Worm (Caenorhabditis elegans) whole organism, late embryonic: ENCODE measurements around the gene gpa-13.
A peak's percentile ranks its signal among the peaks of the same experiment; 100 is the strongest.

ENCODE experiments used
- C08G9.2 ChIP-seq: sonication (generic microtip); optimal IDR thresholded peaks from 2 replicates; lab custom pipeline; 2016; ENCODE audit warnings: mild to moderate bottlenecking, missing genetic modification characterization, moderate library complexity, missing compliant biosample characterization
- C38D4.7 ChIP-seq: fragments of 200-800 bp; sonication (Bioruptor generic); optimal IDR thresholded peaks from 2 replicates; lab custom pipeline; 2018; ENCODE audit warnings: mild to moderate bottlenecking, missing genetic modification characterization, moderate library complexity, missing compliant biosample characterization
- F13H6.1 ChIP-seq: sonication (generic microtip); optimal IDR thresholded peaks from 2 replicates; lab custom pipeline; 2016; ENCODE audit warnings: missing genetic modification characterization, missing compliant biosample characterization
- K02D7.2 ChIP-seq: sonication (generic microtip); optimal IDR thresholded peaks from 2 replicates; lab custom pipeline; 2017; ENCODE audit warnings: mild to moderate bottlenecking, missing genetic modification characterization, missing compliant biosample characterization
- K09A11.1 ChIP-seq: sonication (generic microtip); optimal IDR thresholded peaks from 2 replicates; lab custom pipeline; 2017; ENCODE audit warnings: antibody characterized with exemption, mild to moderate bottlenecking, missing genetic modification characterization, missing compliant biosample characterization; ENCODE audit not compliant: insufficient read depth
- T23F11.4 ChIP-seq: fragments of 200-800 bp; sonication (Bioruptor generic); optimal IDR thresholded peaks from 2 replicates; lab custom pipeline; 2018; ENCODE audit warnings: mild to moderate bottlenecking, missing genetic modification characterization, missing compliant biosample characterization
- ahr-1 ChIP-seq: sonication (generic microtip); optimal IDR thresholded peaks from 2 replicates; lab custom pipeline; 2016; ENCODE audit warnings: missing genetic modification characterization, missing compliant biosample characterization
- ceh-18 ChIP-seq: sonication (generic microtip); optimal IDR thresholded peaks from 2 replicates; lab custom pipeline; 2016; ENCODE audit warnings: missing genetic modification characterization, missing compliant biosample characterization
- ceh-19 ChIP-seq: fragments of 200-800 bp; sonication (Bioruptor generic); optimal IDR thresholded peaks from 2 replicates; lab custom pipeline; 2018; ENCODE audit warnings: mild to moderate bottlenecking, missing genetic modification characterization, missing compliant biosample characterization
- ceh-34 ChIP-seq: sonication (generic microtip); optimal IDR thresholded peaks from 2 replicates; lab custom pipeline; 2016; ENCODE audit warnings: mild to moderate bottlenecking, missing genetic modification characterization, missing compliant biosample characterization
- ceh-45 ChIP-seq: fragments of 200-800 bp; sonication (Bioruptor generic); IDR thresholded peaks from 2 replicates; pipeline ENCODE4 v1.3.6; 2022; ENCODE audit warnings: missing genetic modification reagents, missing genetic modification characterization, missing compliant biosample characterization
- ceh-48 ChIP-seq: sonication (generic microtip); optimal IDR thresholded peaks from 2 replicates; lab custom pipeline; 2016; ENCODE audit warnings: missing genetic modification characterization, inconsistent platforms, missing compliant biosample characterization
- ceh-9 ChIP-seq: sonication (generic microtip); optimal IDR thresholded peaks from 2 replicates; lab custom pipeline; 2016; ENCODE audit warnings: mild to moderate bottlenecking, missing genetic modification characterization, inconsistent platforms, missing compliant biosample characterization
- che-1 ChIP-seq: sonication (generic microtip); optimal IDR thresholded peaks from 2 replicates; lab custom pipeline; 2016; ENCODE audit warnings: mild to moderate bottlenecking, missing genetic modification characterization, missing compliant biosample characterization
- dmd-4 ChIP-seq: sonication (generic microtip); optimal IDR thresholded peaks from 2 replicates; lab custom pipeline; 2016; ENCODE audit warnings: borderline replicate concordance, missing genetic modification characterization, missing compliant biosample characterization
- dve-1 ChIP-seq: sonication (generic microtip); optimal IDR thresholded peaks from 2 replicates; lab custom pipeline; 2017; ENCODE audit warnings: antibody characterized with exemption, mild to moderate bottlenecking, missing genetic modification characterization, missing compliant biosample characterization
- elt-2 ChIP-seq: sonication (generic microtip); optimal IDR thresholded peaks from 2 replicates; lab custom pipeline; 2016; ENCODE audit warnings: missing genetic modification reagents, missing genetic modification characterization, missing compliant biosample characterization
- elt-4 ChIP-seq: sonication (generic microtip); optimal IDR thresholded peaks from 2 replicates; lab custom pipeline; 2016; ENCODE audit warnings: missing genetic modification characterization, missing compliant biosample characterization
- ets-4 ChIP-seq: sonication (generic microtip); optimal IDR thresholded peaks from 2 replicates; lab custom pipeline; 2016; ENCODE audit warnings: missing genetic modification characterization, missing compliant biosample characterization
- fkh-10 ChIP-seq: fragments of 150-350 bp; optimal IDR thresholded peaks from 2 replicates; lab custom pipeline; 2014; ENCODE audit warnings: missing biosample characterization, missing genetic modification reagents, missing genetic modification characterization
- gmeb-2 ChIP-seq: sonication (generic microtip); optimal IDR thresholded peaks from 2 replicates; lab custom pipeline; 2016; ENCODE audit warnings: missing genetic modification characterization, inconsistent platforms, missing compliant biosample characterization
- hlh-13 ChIP-seq: fragments of 200-800 bp; sonication (Bioruptor generic); optimal IDR thresholded peaks from 2 replicates; lab custom pipeline; 2018; ENCODE audit warnings: mild to moderate bottlenecking, missing genetic modification characterization, missing compliant biosample characterization
- hlh-15 ChIP-seq: sonication (generic microtip); optimal IDR thresholded peaks from 2 replicates; lab custom pipeline; 2016; ENCODE audit warnings: missing genetic modification characterization, missing compliant biosample characterization
- lim-6 ChIP-seq: sonication (generic microtip); optimal IDR thresholded peaks from 2 replicates; lab custom pipeline; 2016; ENCODE audit warnings: missing genetic modification characterization, missing compliant biosample characterization
- lin-11 ChIP-seq: fragments of 200-800 bp; sonication (Bioruptor generic); optimal IDR thresholded peaks from 2 replicates; lab custom pipeline; 2018; ENCODE audit warnings: mild to moderate bottlenecking, missing genetic modification characterization, missing compliant biosample characterization
- mec-3 ChIP-seq: sonication (generic microtip); optimal IDR thresholded peaks from 2 replicates; lab custom pipeline; 2016; ENCODE audit warnings: borderline replicate concordance, missing genetic modification characterization, missing compliant biosample characterization
- nfya-1 ChIP-seq: sonication (generic microtip); optimal IDR thresholded peaks from 2 replicates; lab custom pipeline; 2017; ENCODE audit warnings: missing genetic modification characterization, mild to moderate bottlenecking, missing compliant biosample characterization, antibody characterized with exemption, moderate library complexity
- nhr-11 ChIP-seq: fragments of 150-350 bp; optimal IDR thresholded peaks from 2 replicates; lab custom pipeline; 2014; ENCODE audit warnings: missing biosample characterization, missing genetic modification characterization
- nhr-232 ChIP-seq: sonication (generic microtip); optimal IDR thresholded peaks from 2 replicates; lab custom pipeline; 2016; ENCODE audit warnings: missing genetic modification characterization, missing compliant biosample characterization
- npax-4 ChIP-seq: sonication (generic microtip); optimal IDR thresholded peaks from 2 replicates; lab custom pipeline; 2016; ENCODE audit warnings: missing genetic modification characterization, missing compliant biosample characterization
- odd-2 ChIP-seq: sonication (generic microtip); optimal IDR thresholded peaks from 2 replicates; lab custom pipeline; 2017; ENCODE audit warnings: antibody characterized with exemption, mild to moderate bottlenecking, missing genetic modification characterization, missing compliant biosample characterization
- pax-1 ChIP-seq: fragments of 150-350 bp; optimal IDR thresholded peaks from 2 replicates; lab custom pipeline; 2014; ENCODE audit warnings: missing biosample characterization, missing genetic modification characterization
- pha-4 ChIP-seq: fragments of 150-350 bp; optimal IDR thresholded peaks from 2 replicates; lab custom pipeline; 2018; ENCODE audit warnings: missing biosample characterization, missing genetic modification reagents, missing genetic modification characterization
- pqm-1 ChIP-seq: sonication (generic microtip); optimal IDR thresholded peaks from 2 replicates; lab custom pipeline; 2016; ENCODE audit warnings: missing genetic modification characterization, missing compliant biosample characterization
- pros-1 ChIP-seq: fragments of 150-350 bp; optimal IDR thresholded peaks from 2 replicates; lab custom pipeline; 2014; ENCODE audit warnings: missing biosample characterization, missing genetic modification reagents, missing genetic modification characterization
- ref-2 ChIP-seq: sonication (generic microtip); optimal IDR thresholded peaks from 2 replicates; lab custom pipeline; 2016; ENCODE audit warnings: missing genetic modification characterization, missing compliant biosample characterization
- sdc-2 ChIP-seq: sonication (generic microtip); optimal IDR thresholded peaks from 2 replicates; lab custom pipeline; 2016; ENCODE audit warnings: missing genotype, missing genetic modification characterization, missing compliant biosample characterization
- sox-4 ChIP-seq: sonication (generic microtip); optimal IDR thresholded peaks from 2 replicates; lab custom pipeline; 2017; ENCODE audit warnings: mild to moderate bottlenecking, missing genetic modification characterization, inconsistent platforms, missing compliant biosample characterization
- syd-9 ChIP-seq: sonication (generic microtip); optimal IDR thresholded peaks from 2 replicates; lab custom pipeline; 2016; ENCODE audit warnings: mild to moderate bottlenecking, missing genetic modification characterization, moderate library complexity, missing compliant biosample characterization
- tbx-7 ChIP-seq: sonication (generic microtip); optimal IDR thresholded peaks from 2 replicates; lab custom pipeline; 2016; ENCODE audit warnings: missing genotype, missing genetic modification characterization, missing compliant biosample characterization
- ttx-3 ChIP-seq: sonication (generic microtip); optimal IDR thresholded peaks from 2 replicates; lab custom pipeline; 2016; ENCODE audit warnings: missing genetic modification reagents, missing genetic modification characterization, missing compliant biosample characterization
- unc-3 ChIP-seq, 2 experiments: fragments of 200-800 bp in 1 of 2; sonication (Bioruptor generic) in 1 of 2; sonication (generic microtip) in 1 of 2; conservative IDR thresholded peaks in 1 of 2; optimal IDR thresholded peaks in 1 of 2; 2 replicates each; pipeline versions ENCODE4 v1.3.6 to Lab custom; 2016 to 2022; ENCODE audit warnings: missing compliant biosample characterization in 2 of 2, missing genetic modification characterization in 2 of 2, missing genetic modification reagents in 1 of 2
- unc-55 ChIP-seq: sonication (generic microtip); optimal IDR thresholded peaks from 2 replicates; lab custom pipeline; 2017; ENCODE audit warnings: missing biosample characterization, missing genetic modification reagents, missing genetic modification characterization
- unc-86 ChIP-seq: sonication (generic microtip); optimal IDR thresholded peaks from 2 replicates; lab custom pipeline; 2016; ENCODE audit warnings: missing genetic modification characterization, missing compliant biosample characterization
- zip-5 ChIP-seq: sonication (generic microtip); optimal IDR thresholded peaks from 2 replicates; lab custom pipeline; 2016; ENCODE audit warnings: missing genetic modification characterization, missing compliant biosample characterization
- ztf-16 ChIP-seq: sonication (generic microtip); optimal IDR thresholded peaks from 2 replicates; lab custom pipeline; 2017; ENCODE audit warnings: missing genetic modification characterization, missing compliant biosample characterization

gpa-13 gene

ce11 chrV:12786340-12786739 lies 31.6 kb upstream of the gpa-13 start:
- TF ChIP-seq nhr-11: no peak
- no peak for TF ChIP-seq T23F11.4
- TF ChIP-seq nfya-1 (tag; lab: Kevin White, UChicago): no peak
- no peak for TF ChIP-seq nhr-232 (tag; lab: Kevin White, UChicago)
- no peak for TF ChIP-seq elt-2 (tag; lab: Kevin White, UChicago)
- TF ChIP-seq odd-2 (tag; lab: Kevin White, UChicago): no peak
- no peak for TF ChIP-seq ttx-3
- no peak for TF ChIP-seq sox-4 (tag; lab: Kevin White, UChicago)
- TF ChIP-seq ceh-9 (tag; lab: Kevin White, UChicago): no peak
- no peak for TF ChIP-seq gmeb-2 (tag; lab: Kevin White, UChicago)
- TF ChIP-seq lim-6 (tag; lab: Kevin White, UChicago): no peak

DNA sequence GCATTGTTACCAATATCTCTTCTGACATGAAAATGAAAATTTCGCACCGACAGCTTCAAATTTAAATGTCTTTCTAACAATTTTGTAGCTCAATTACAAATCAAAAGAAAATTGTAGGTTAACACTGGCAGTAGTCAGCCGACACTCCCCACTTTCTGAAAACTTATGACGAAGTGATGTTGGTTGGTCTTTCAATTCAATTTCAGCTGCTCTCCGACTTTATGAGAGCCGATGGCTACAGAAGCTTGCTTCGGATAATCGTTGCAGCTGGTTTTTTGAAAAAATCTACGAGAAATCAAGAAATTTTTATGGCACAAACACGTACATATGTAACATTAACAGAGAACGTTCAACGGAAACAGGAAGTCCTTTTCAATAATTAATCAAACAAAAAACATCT lies 30.1 kb upstream of the gpa-13 start, which contains the start of gene sre-20:
TSS of gene sre-20 (minus strand) at position 101 of the 400 bp plus-strand sequence.
- no peak for TF ChIP-seq unc-3 (GFP tag; conservative IDR thresholded peaks at IDR 0.05; lab: Robert Waterston, UW)
- no peak for TF ChIP-seq unc-3 (tag; optimal IDR thresholded peaks at IDR 0.05; lab: Kevin White, UChicago)
- TF ChIP-seq nhr-232 (tag; lab: Kevin White, UChicago): no peak
- no peak for TF ChIP-seq sdc-2 (tag; lab: Kevin White, UChicago)
- TF ChIP-seq ets-4 (tag; lab: Kevin White, UChicago): no peak
- no peak for TF ChIP-seq sox-4 (tag; lab: Kevin White, UChicago)
- TF ChIP-seq F13H6.1 (tag; lab: Kevin White, UChicago): no peak
- no peak for TF ChIP-seq ceh-9 (tag; lab: Kevin White, UChicago)
- TF ChIP-seq pros-1: no peak
- no peak for TF ChIP-seq K02D7.2 (tag; lab: Kevin White, UChicago)
- TF ChIP-seq dmd-4 (tag; lab: Kevin White, UChicago): no peak
- TF ChIP-seq unc-55 (GFP tag; lab: Kevin White, UChicago): no peak
- TF ChIP-seq ztf-16: no peak
- no peak for TF ChIP-seq ceh-48 (tag; lab: Kevin White, UChicago)
- no peak for TF ChIP-seq dve-1 (tag; lab: Kevin White, UChicago)
- TF ChIP-seq, all 69 proteins: peak for 0

DNA sequence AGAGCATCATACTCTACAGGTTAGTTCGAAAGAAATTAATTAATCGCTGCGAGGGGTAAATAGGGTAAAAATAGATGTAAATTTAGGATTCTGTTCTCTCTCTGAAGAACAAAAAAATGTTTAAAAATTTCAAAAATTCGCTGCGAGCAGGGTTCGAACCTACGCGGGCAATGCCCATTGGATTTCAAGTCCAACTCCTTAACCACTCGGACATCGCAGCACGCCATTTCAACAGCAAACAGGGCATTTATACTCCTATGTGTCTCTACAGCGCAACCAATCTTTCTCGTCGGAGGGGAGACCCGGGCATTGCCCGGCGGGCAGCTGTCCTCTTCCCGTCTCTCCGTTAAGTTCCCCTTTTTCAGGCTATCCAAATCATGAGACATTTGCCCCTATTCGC lies 25.5 kb upstream of the gpa-13 start:
- TF ChIP-seq pax-1 (tag; lab: Kevin White, UChicago) (peak; percentile 7), syd-9 (tag; lab: Kevin White, UChicago) (peak; percentile 92), nhr-11 (no peak), C08G9.2 (peak; percentile 80), che-1 (tag; lab: Kevin White, UChicago) (peak; percentile 90), elt-4 (tag; lab: Kevin White, UChicago) (peak; percentile 84), unc-86 (tag; lab: Kevin White, UChicago) (peak; percentile 88), lin-11 (peak; percentile 86), C38D4.7 (GFP tag; lab: Kevin White, UChicago) (peak; percentile 89), unc-3 (GFP tag; conservative IDR thresholded peaks at IDR 0.05; lab: Robert Waterston, UW) (peak; percentile 96), unc-3 (tag; optimal IDR thresholded peaks at IDR 0.05; lab: Kevin White, UChicago) (peak; percentile 84), pqm-1 (peak; percentile 78), lim-6 (tag; lab: Kevin White, UChicago) (peak; percentile 75), sdc-2 (tag; lab: Kevin White, UChicago) (peak; percentile 73), zip-5 (tag; lab: Kevin White, UChicago) (peak; percentile 82), T23F11.4 (peak; percentile 90), tbx-7 (tag; lab: Kevin White, UChicago) (no peak), ceh-34 (tag; lab: Kevin White, UChicago) (peak; percentile 89), npax-4 (tag; lab: Kevin White, UChicago) (peak; percentile 76), ref-2 (tag; lab: Kevin White, UChicago) (peak; percentile 91), ceh-18 (peak; percentile 75), pha-4 (tag; lab: Kevin White, UChicago) (no peak), pros-1 (no peak), fkh-10 (GFP tag; lab: Kevin White, UChicago) (peak; percentile 81), K09A11.1 (peak; percentile 68), hlh-15 (tag; lab: Kevin White, UChicago) (peak; percentile 86), odd-2 (tag; lab: Kevin White, UChicago) (peak; percentile 76), hlh-13 (GFP tag; lab: Kevin White, UChicago) (peak; percentile 80), ceh-45 (GFP tag; lab: Robert Waterston, UW) (peak; percentile 96), ahr-1 (peak; percentile 67), mec-3 (tag; lab: Kevin White, UChicago) (no peak), ets-4 (tag; lab: Kevin White, UChicago) (peak; percentile 48), ceh-19 (GFP tag; lab: Kevin White, UChicago) (peak; percentile 95)
